Worm (Caenorhabditis elegans): Measurements from ENCODE around the gene C31H2.3.

The C31H2.3 gene

DNA sequence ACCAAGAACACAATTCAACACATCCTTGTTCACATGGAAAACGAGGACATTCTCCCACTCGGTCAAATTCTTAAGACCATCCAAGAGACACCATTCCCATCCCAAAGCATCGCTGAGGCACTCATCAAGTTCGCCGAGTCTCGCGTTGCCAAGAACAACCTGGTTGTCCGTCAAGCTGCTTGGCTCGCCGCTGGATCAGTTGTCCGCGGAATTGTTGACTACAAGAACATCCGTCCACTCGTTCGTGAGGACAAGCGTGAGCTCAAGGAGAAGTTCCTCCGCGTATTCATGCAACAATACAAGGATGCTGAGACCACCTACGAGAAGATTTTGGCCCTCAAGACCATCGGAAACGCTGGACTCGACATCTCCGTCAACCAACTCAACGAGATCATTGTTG, 51.8 kb downstream of the C31H2.3 start:
- no peak for TF ChIP-seq unc-62 (GFP tag; optimal IDR thresholded peaks at IDR 0.05)

Measured in whole organism, dauer.